Worm (Caenorhabditis elegans): ENCODE measurements around the gene sth-1.

DNA sequence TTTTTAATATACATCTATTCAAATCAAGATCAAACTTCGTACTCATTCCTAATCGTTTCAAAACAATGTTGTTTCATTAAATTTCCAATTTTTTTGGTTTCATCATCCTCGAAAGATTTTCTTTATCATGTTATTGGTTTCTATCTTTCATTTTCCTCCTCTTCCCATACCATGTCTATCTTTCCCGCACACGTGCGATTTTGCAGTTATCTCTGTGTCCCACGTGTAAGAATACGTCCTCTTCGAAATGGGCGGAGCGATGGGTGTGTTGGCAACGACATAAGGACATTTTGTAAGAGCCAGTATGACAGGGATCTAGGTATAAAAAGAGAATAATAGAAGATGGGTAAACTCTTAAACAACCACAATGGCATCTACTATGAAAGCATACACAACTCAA, 25.6 kb upstream of the sth-1 start, which contains the start of gene F43H9.4:
- TF ChIP-seq ceh-24 (tag; optimal IDR thresholded peaks at IDR 0.05) (no peak), ceh-2 (tag; optimal IDR thresholded peaks at IDR 0.05) (no peak), nfya-1 (tag; optimal IDR thresholded peaks at IDR 0.05) (no peak), gmeb-2 (tag; optimal IDR thresholded peaks at IDR 0.05) (no peak), nhr-11 (tag; optimal IDR thresholded peaks at IDR 0.05) (no peak), Y22D7AL.16 (tag; optimal IDR thresholded peaks at IDR 0.05) (no peak), T23F11.4 (GFP tag; optimal IDR thresholded peaks at IDR 0.05) (no peak)

Data from whole organism, late embryonic.